Worm (Caenorhabditis elegans): ENCODE results near the gene ppk-3.

DNA sequence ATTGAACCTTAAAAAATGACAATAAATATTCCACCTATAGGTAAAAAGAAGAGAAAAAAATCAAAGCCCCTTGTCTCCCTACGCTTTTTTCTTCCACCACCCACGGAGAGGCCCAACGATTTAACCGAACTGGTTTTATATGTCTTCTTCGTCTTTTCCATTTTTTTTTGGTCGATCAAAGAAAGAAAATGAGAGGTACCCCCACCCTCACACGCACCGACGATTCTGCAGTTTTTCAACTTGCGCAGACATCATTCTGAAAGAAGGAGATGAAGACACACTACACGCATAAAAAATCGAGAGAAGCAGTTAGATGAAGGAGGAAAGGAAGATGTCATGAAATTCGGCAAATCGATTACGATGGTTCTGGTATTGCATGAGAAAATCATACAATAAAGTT is 38.9 kb upstream of the ppk-3 start:
- TF ChIP-seq egl-27 (tag; optimal IDR thresholded peaks at IDR 0.05) (no peak), nhr-12 (tag; optimal IDR thresholded peaks at IDR 0.05) (no peak)

All from whole organism, L2 larva.